Worm (Caenorhabditis elegans): ENCODE data around the gene F43H9.3.

- TF ChIP-seq blmp-1 (tag; optimal IDR thresholded peaks at IDR 0.05) (no peak), unc-62 (GFP tag; optimal IDR thresholded peaks at IDR 0.05) (no peak), lin-13 (tag; optimal IDR thresholded peaks at IDR 0.05) (no peak), snpc-4 (tag; optimal IDR thresholded peaks at IDR 0.05) (no peak), sptf-1 (tag; optimal IDR thresholded peaks at IDR 0.05) (no peak), nhr-76 (tag; optimal IDR thresholded peaks at IDR 0.05) (no peak), elt-1 (tag; optimal IDR thresholded peaks at IDR 0.05; ENCODE audit: borderline replicate concordance, insufficient read depth) (no peak), unc-39 (tag; optimal IDR thresholded peaks at IDR 0.05) (no peak), mab-5 (tag; optimal IDR thresholded peaks at IDR 0.05) (no peak), elt-3 (tag; optimal IDR thresholded peaks at IDR 0.05) (no peak), pha-4 (tag; optimal IDR thresholded peaks at IDR 0.05) (no peak)
These were observed 41.2 kb downstream of the F43H9.3 start, which contains the start of the genes natb-1 and abhd-12 for ce11 chrV:7983381-7984052.

All from whole organism, mixed stage, embryonic.